Worm (Caenorhabditis elegans) whole organism, L1 larva: ENCODE measurements around the gene lipl-7.

Experiments
- C04F5.9 ChIP-seq: sonication (generic microtip); optimal IDR thresholded peaks from 2 replicates; lab custom pipeline; 2016; ENCODE audit warnings: missing genetic modification characterization, missing compliant biosample characterization
- C16A3.4 ChIP-seq: fragments of 150-350 bp; optimal IDR thresholded peaks from 2 replicates; lab custom pipeline; 2014; ENCODE audit warnings: missing biosample characterization, missing genetic modification characterization
- F16B12.6 ChIP-seq: fragments of 150-350 bp; optimal IDR thresholded peaks from 2 replicates; lab custom pipeline; 2014; ENCODE audit warnings: missing biosample characterization, missing genetic modification characterization
- aha-1 ChIP-seq: fragments of 150-350 bp; optimal IDR thresholded peaks from 2 replicates; lab custom pipeline; 2014; ENCODE audit warnings: missing biosample characterization, missing genetic modification characterization
- alr-1 ChIP-seq: fragments of 200-800 bp; sonication (Bioruptor generic); optimal IDR thresholded peaks from 2 replicates; lab custom pipeline; 2018; ENCODE audit warnings: borderline replicate concordance, mild to moderate bottlenecking, missing genetic modification characterization, missing compliant biosample characterization
- aly-2 ChIP-seq: fragments of 150-350 bp; optimal IDR thresholded peaks from 2 replicates; lab custom pipeline; 2014; ENCODE audit warnings: missing biosample characterization, missing genetic modification characterization
- ama-1 ChIP-seq: fragments of 150-350 bp; optimal IDR thresholded peaks from 2 replicates; lab custom pipeline; 2014
- ceh-82 ChIP-seq, 3 experiments: fragments of 150-350 bp in 1 of 3; sonication (generic microtip) in 2 of 3; optimal IDR thresholded peaks; 2 replicates each; lab custom pipeline; 2014 to 2017; ENCODE audit warnings: missing biosample characterization in 3 of 3, missing genetic modification characterization in 3 of 3
- ces-1 ChIP-seq: fragments of 150-350 bp; optimal IDR thresholded peaks from 2 replicates; lab custom pipeline; 2014; ENCODE audit warnings: missing biosample characterization, missing genetic modification reagents, missing genetic modification characterization
- dsc-1 ChIP-seq: sonication (generic microtip); optimal IDR thresholded peaks from 2 replicates; lab custom pipeline; 2016; ENCODE audit warnings: mild to moderate bottlenecking, missing genetic modification characterization, missing compliant biosample characterization
- efl-3 ChIP-seq: fragments of 200-800 bp; sonication (Bioruptor generic); optimal IDR thresholded peaks from 2 replicates; lab custom pipeline; 2018; ENCODE audit warnings: mild to moderate bottlenecking, missing genetic modification characterization, missing compliant biosample characterization
- egl-27 ChIP-seq, 2 experiments: fragments of 150-350 bp in 1 of 2; sonication (generic microtip); optimal IDR thresholded peaks; 3 replicates each; lab custom pipeline; 2017 to 2018; ENCODE audit warnings: missing biosample characterization in 2 of 2, missing genetic modification characterization in 2 of 2, missing genetic modification reagents in 2 of 2
- elt-3 ChIP-seq, 6 experiments: fragments of 150-350 bp in 1 of 6; sonication (generic microtip); optimal IDR thresholded peaks; 2 replicates each; lab custom pipeline; 2017 to 2018; ENCODE audit warnings: missing biosample characterization in 6 of 6, missing genetic modification characterization in 6 of 6, inconsistent platforms in 1 of 6
- ets-5 ChIP-seq: fragments of 200-800 bp; sonication (Bioruptor generic); IDR thresholded peaks from 2 replicates; pipeline ENCODE4 v1.3.6; 2022; ENCODE audit warnings: missing genetic modification characterization, missing compliant biosample characterization
- fkh-4 ChIP-seq: sonication (generic microtip); optimal IDR thresholded peaks from 2 replicates; lab custom pipeline; 2016; ENCODE audit warnings: missing compliant biosample characterization, missing genetic modification characterization, borderline replicate concordance
- fkh-8 ChIP-seq: sonication (generic microtip); optimal IDR thresholded peaks from 2 replicates; lab custom pipeline; 2016; ENCODE audit warnings: mild to moderate bottlenecking, missing genetic modification characterization, missing compliant biosample characterization
- fos-1 ChIP-seq: fragments of 150-350 bp; optimal IDR thresholded peaks from 2 replicates; lab custom pipeline; 2014; ENCODE audit warnings: missing biosample characterization, missing genetic modification characterization
- hlh-17 ChIP-seq: fragments of 200-800 bp; sonication (Bioruptor generic); optimal IDR thresholded peaks from 2 replicates; lab custom pipeline; 2018; ENCODE audit warnings: missing genetic modification characterization, mild to moderate bottlenecking, missing compliant biosample characterization, moderate library complexity, borderline replicate concordance
- hlh-4 ChIP-seq: sonication (generic microtip); optimal IDR thresholded peaks from 2 replicates; lab custom pipeline; 2016; ENCODE audit warnings: mild to moderate bottlenecking, missing genetic modification characterization, missing compliant biosample characterization
- hpl-2 ChIP-seq: fragments of 150-350 bp; optimal IDR thresholded peaks from 2 replicates; lab custom pipeline; 2014; ENCODE audit warnings: missing biosample characterization, missing genetic modification reagents, missing genetic modification characterization
- irx-1 ChIP-seq: sonication (generic microtip); optimal IDR thresholded peaks from 2 replicates; lab custom pipeline; 2016; ENCODE audit warnings: missing genetic modification characterization, missing compliant biosample characterization
- lin-13 ChIP-seq: fragments of 150-350 bp; optimal IDR thresholded peaks from 2 replicates; lab custom pipeline; 2014; ENCODE audit warnings: missing biosample characterization, missing genetic modification reagents, missing genetic modification characterization
- lin-39 ChIP-seq: fragments of 150-350 bp; optimal IDR thresholded peaks from 2 replicates; lab custom pipeline; 2014; ENCODE audit warnings: missing biosample characterization, missing genetic modification reagents, missing genetic modification characterization
- mab-9 ChIP-seq: fragments of 200-800 bp; sonication (Bioruptor generic); IDR thresholded peaks from 2 replicates; pipeline ENCODE4 v1.3.6; 2022; ENCODE audit warnings: missing genetic modification reagents, missing genetic modification characterization, missing compliant biosample characterization
- mdl-1 ChIP-seq, 2 experiments: fragments of 150-350 bp; optimal IDR thresholded peaks; 2 replicates each; lab custom pipeline; 2014 to 2017; ENCODE audit warnings: missing biosample characterization in 2 of 2, missing genetic modification characterization in 2 of 2, inconsistent platforms in 1 of 2
- mep-1 ChIP-seq: fragments of 150-350 bp; optimal IDR thresholded peaks from 2 replicates; lab custom pipeline; 2014; ENCODE audit warnings: missing biosample characterization, missing genetic modification characterization
- nhr-11 ChIP-seq: fragments of 150-350 bp; optimal IDR thresholded peaks from 2 replicates; lab custom pipeline; 2014; ENCODE audit warnings: missing biosample characterization, missing genetic modification characterization
- nhr-20 ChIP-seq: sonication (generic microtip); optimal IDR thresholded peaks from 2 replicates; lab custom pipeline; 2016; ENCODE audit warnings: mild to moderate bottlenecking, missing genetic modification characterization, missing compliant biosample characterization
- nhr-237 ChIP-seq: fragments of 150-350 bp; optimal IDR thresholded peaks from 2 replicates; lab custom pipeline; 2014; ENCODE audit warnings: missing biosample characterization, missing genetic modification characterization
- nhr-28 ChIP-seq: fragments of 150-350 bp; optimal IDR thresholded peaks from 2 replicates; lab custom pipeline; 2014; ENCODE audit warnings: missing biosample characterization, missing genetic modification characterization
- nhr-47 ChIP-seq: sonication (generic microtip); optimal IDR thresholded peaks from 2 replicates; lab custom pipeline; 2016; ENCODE audit warnings: mild to moderate bottlenecking, missing genetic modification characterization, moderate library complexity, missing compliant biosample characterization
- nhr-71 ChIP-seq: sonication (generic microtip); optimal IDR thresholded peaks from 2 replicates; lab custom pipeline; 2016; ENCODE audit warnings: mild to moderate bottlenecking, missing genetic modification characterization, moderate library complexity, missing compliant biosample characterization
- nhr-76 ChIP-seq: sonication (generic microtip); optimal IDR thresholded peaks from 2 replicates; lab custom pipeline; 2017; ENCODE audit warnings: missing biosample characterization, missing genetic modification characterization
- nhr-77 ChIP-seq: fragments of 150-350 bp; optimal IDR thresholded peaks from 2 replicates; lab custom pipeline; 2014; ENCODE audit warnings: missing biosample characterization, missing genetic modification characterization
- nhr-85 ChIP-seq: sonication (generic microtip); peaks from one replicate; lab custom pipeline; 2016; ENCODE audit warnings: missing genetic modification characterization, inconsistent platforms, missing compliant biosample characterization
- pag-3 ChIP-seq: sonication (generic microtip); optimal IDR thresholded peaks from 2 replicates; lab custom pipeline; 2017; ENCODE audit warnings: missing genetic modification characterization, mild to moderate bottlenecking, missing compliant biosample characterization, antibody characterized with exemption, borderline replicate concordance; ENCODE audit not compliant: insufficient read depth
- pax-3 ChIP-seq: fragments of 200-800 bp; sonication (Bioruptor generic); optimal IDR thresholded peaks from 2 replicates; lab custom pipeline; 2018; ENCODE audit warnings: mild to moderate bottlenecking, missing genetic modification characterization, moderate library complexity, missing compliant biosample characterization
- pqm-1 ChIP-seq: sonication (generic microtip); optimal IDR thresholded peaks from 3 replicates; lab custom pipeline; 2017; ENCODE audit warnings: missing biosample characterization, missing genetic modification characterization
- rnt-1 ChIP-seq: sonication (generic microtip); optimal IDR thresholded peaks from 2 replicates; lab custom pipeline; 2016; ENCODE audit warnings: mild to moderate bottlenecking, missing genetic modification characterization, moderate library complexity, missing compliant biosample characterization
- snpc-4 ChIP-seq: fragments of 150-350 bp; optimal IDR thresholded peaks from 2 replicates; lab custom pipeline; 2014; ENCODE audit warnings: missing biosample characterization, missing genetic modification characterization
- sptf-1 ChIP-seq: fragments of 150-350 bp; optimal IDR thresholded peaks from 2 replicates; lab custom pipeline; 2014; ENCODE audit warnings: missing biosample characterization, missing genetic modification characterization
- sup-37 ChIP-seq: fragments of 200-800 bp; sonication (Bioruptor generic); optimal IDR thresholded peaks from 2 replicates; lab custom pipeline; 2018; ENCODE audit warnings: mild to moderate bottlenecking, missing genetic modification characterization, missing compliant biosample characterization
- tbx-2 ChIP-seq: sonication (generic microtip); optimal IDR thresholded peaks from 2 replicates; lab custom pipeline; 2016; ENCODE audit warnings: missing genetic modification characterization, missing compliant biosample characterization
- tlp-1 ChIP-seq: fragments of 150-350 bp; optimal IDR thresholded peaks from 2 replicates; lab custom pipeline; 2014; ENCODE audit warnings: missing biosample characterization, missing genetic modification characterization
- unc-130 ChIP-seq: fragments of 150-350 bp; optimal IDR thresholded peaks from 2 replicates; lab custom pipeline; 2017; ENCODE audit warnings: missing biosample characterization, missing genetic modification characterization, inconsistent platforms
- unc-30 ChIP-seq: sonication (generic microtip); optimal IDR thresholded peaks from 2 replicates; lab custom pipeline; 2017; ENCODE audit warnings: missing biosample characterization, missing genetic modification characterization
- unc-62 ChIP-seq: fragments of 150-350 bp; optimal IDR thresholded peaks from 2 replicates; lab custom pipeline; 2014; ENCODE audit warnings: missing biosample characterization, missing genetic modification reagents, missing genetic modification characterization
- xbp-1 ChIP-seq: sonication (generic microtip); optimal IDR thresholded peaks from 2 replicates; lab custom pipeline; 2016; ENCODE audit warnings: missing genetic modification characterization, missing compliant biosample characterization
- zag-1 ChIP-seq: fragments of 150-350 bp; optimal IDR thresholded peaks from 2 replicates; lab custom pipeline; 2014; ENCODE audit warnings: missing biosample characterization, missing genetic modification characterization
- zip-4 ChIP-seq: fragments of 200-800 bp; sonication (Bioruptor generic); optimal IDR thresholded peaks from 2 replicates; lab custom pipeline; 2018; ENCODE audit warnings: mild to moderate bottlenecking, missing genetic modification characterization, moderate library complexity, missing compliant biosample characterization
- ztf-4 ChIP-seq: fragments of 150-350 bp; optimal IDR thresholded peaks from 2 replicates; lab custom pipeline; 2014; ENCODE audit warnings: missing biosample characterization, missing genetic modification characterization

The lipl-7 gene

ce11 chrIV:10223723-10224122 lies 17.9 kb downstream of the lipl-7 start, which contains the start of gene nas-12:
Gene nas-12, plus strand, starts transcription at chrIV:10224023.
- TF ChIP-seq rnt-1 (tag; lab: Kevin White, UChicago) (no peak), mab-9 (no peak), tbx-2 (tag; lab: Kevin White, UChicago) (no peak), zip-4 (no peak), hlh-17 (GFP tag; lab: Kevin White, UChicago) (no peak)

ce11 chrIV:10222122-10222589 lies 19.5 kb downstream of the lipl-7 start, which contains the start of gene C24F3.2:
Gene C24F3.2, plus strand, starts transcription at chrIV:10222539.
- TF ChIP-seq nhr-28 (tag; lab: Kevin White, UChicago) (no peak), ets-5 (GFP tag; lab: Robert Waterston, UW) (no peak), zip-4 (no peak), tlp-1 (no peak), snpc-4 (tag; lab: Kevin White, UChicago) (peak; percentile 15), C04F5.9 (tag; lab: Kevin White, UChicago) (no peak), pqm-1 (tag; lab: Kevin White, UChicago) (no peak), mdl-1 (tag; optimal IDR thresholded peaks at IDR 0.05; lab: Kevin White, UChicago) (no peak), hlh-4 (no peak), zag-1 (no peak), irx-1 (tag; lab: Kevin White, UChicago) (peak; percentile 61), nhr-85 (tag; lab: Kevin White, UChicago) (peak; percentile 94), elt-3 (tag; optimal IDR thresholded peaks at IDR 0.05; lab: Kevin White, UChicago) (peak in 2 of 6 experiments; percentile 36 to 54), fkh-8 (tag; lab: Kevin White, UChicago) (peak; percentile 69), nhr-20 (tag; lab: Kevin White, UChicago) (peak; percentile 80), aly-2 (no peak), mep-1 (tag; lab: Kevin White, UChicago) (peak; percentile 69), C16A3.4 (peak; percentile 45), hpl-2 (GFP tag; lab: Kevin White, UChicago) (no peak), unc-62 (no peak), sptf-1 (no peak), nhr-71 (peak; percentile 81), sup-37 (GFP tag; lab: Kevin White, UChicago) (peak; percentile 45), dsc-1 (peak; percentile 59), unc-130 (tag; lab: Kevin White, UChicago) (peak; percentile 42), nhr-47 (tag; lab: Kevin White, UChicago) (peak; percentile 64), ama-1 (lab: Kevin White, UChicago) (no peak), ztf-4 (peak; percentile 48), ces-1 (no peak), tbx-2 (tag; lab: Kevin White, UChicago) (peak; percentile 49), efl-3 (GFP tag; lab: Kevin White, UChicago) (no peak), ceh-82 (tag; optimal IDR thresholded peaks at IDR 0.05; lab: Kevin White, UChicago) (peak in 1 of 3 experiments; percentile 29), lin-39 (tag; lab: Kevin White, UChicago) (no peak), alr-1 (tag; lab: Kevin White, UChicago) (no peak), F16B12.6 (no peak), nhr-11 (tag; lab: Kevin White, UChicago) (no peak), egl-27 (tag; optimal IDR thresholded peaks at IDR 0.05; lab: Kevin White, UChicago) (no peak), nhr-77 (peak; percentile 38), aha-1 (tag; lab: Kevin White, UChicago) (no peak), lin-13 (GFP tag; lab: Kevin White, UChicago) (peak; percentile 11), pax-3 (tag; lab: Kevin White, UChicago) (no peak), xbp-1 (tag; lab: Kevin White, UChicago) (peak; percentile 64), mab-9 (no peak), nhr-237 (no peak), fkh-4 (no peak), pag-3 (no peak), nhr-76 (tag; lab: Kevin White, UChicago) (no peak), unc-30 (no peak), rnt-1 (tag; lab: Kevin White, UChicago) (peak; percentile 75), fos-1 (tag; lab: Kevin White, UChicago) (peak; percentile 37)
